Fruit fly (Drosophila melanogaster): ENCODE data around the gene Phf5a.

Gene Phf5a

dm6 chr2L:6455955-6456599, 34.6 kb downstream of the Phf5a start, which contains the start of gene frj (continued):
- peak; percentile 79 for TF ChIP-seq Hsf (GFP tag; optimal IDR thresholded peaks at IDR 0.05)
- TF ChIP-seq CG14965 (GFP tag; optimal IDR thresholded peaks at IDR 0.05; ENCODE audit: borderline replicate concordance), result no peak
- peak; percentile 30; the same call in 1 of the 3 replicates for TF ChIP-seq croc (GFP tag; conservative IDR thresholded peaks at IDR 0.05)
- no peak for TF ChIP-seq CkIIα-i1 (GFP tag; IDR thresholded peaks at IDR 0.05)
- peak; percentile 59; the same call in 2 of the 3 replicates for TF ChIP-seq Dbx (GFP tag; IDR thresholded peaks at IDR 0.05)
- TF ChIP-seq CG12155 (GFP tag; optimal IDR thresholded peaks at IDR 0.05), result peak; percentile 45
- TF ChIP-seq NfI (GFP tag; optimal IDR thresholded peaks at IDR 0.05), result peak; percentile 48
- no peak for TF ChIP-seq CG3407 (GFP tag; optimal IDR thresholded peaks at IDR 0.05)
- TF ChIP-seq CG15073 (GFP tag; optimal IDR thresholded peaks at IDR 0.05), result no peak
- TF ChIP-seq CG6683 (GFP tag; optimal IDR thresholded peaks at IDR 0.05), result no peak
- peak; percentile 64 for TF ChIP-seq CG9215 (GFP tag; IDR thresholded peaks at IDR 0.05)
- TF ChIP-seq CG4820 (GFP tag; optimal IDR thresholded peaks at IDR 0.05), result peak; percentile 49
- TF ChIP-seq Atf-2 (GFP tag; optimal IDR thresholded peaks at IDR 0.05), result peak; percentile 45
- peak; percentile 61 for TF ChIP-seq NFAT (GFP tag; IDR thresholded peaks at IDR 0.05)
- peak; percentile 10 for TF ChIP-seq exex (tag; optimal IDR thresholded peaks at IDR 0.05)
- no peak for TF ChIP-seq CG7372 (GFP tag; IDR thresholded peaks at IDR 0.05)
- TF ChIP-seq dpn (GFP tag; optimal IDR thresholded peaks at IDR 0.05), result peak; percentile 76 to 79
- TF ChIP-seq Vsx1 (GFP tag; optimal IDR thresholded peaks at IDR 0.05), result peak; percentile 43
- TF ChIP-seq CG11695 (GFP tag; IDR thresholded peaks at IDR 0.05), result 0 out of 3 replicates have a peak, but pooled peaks have one; percentile 30
- TF ChIP-seq CG7987 (GFP tag; optimal IDR thresholded peaks at IDR 0.05), result no peak
- peak; percentile 78 for TF ChIP-seq trem (tag; optimal IDR thresholded peaks at IDR 0.05)
- no peak for TF ChIP-seq Doc2 (GFP tag; IDR thresholded peaks at IDR 0.05)
- TF ChIP-seq CG3838 (GFP tag; optimal IDR thresholded peaks at IDR 0.05), result peak; percentile 54
- peak; percentile 55 for TF ChIP-seq chn (GFP tag; optimal IDR thresholded peaks at IDR 0.05)
- TF ChIP-seq Fer3 (tag; optimal IDR thresholded peaks at IDR 0.05), result peak; percentile 41
- TF ChIP-seq Deaf1 (tag; optimal IDR thresholded peaks at IDR 0.05), result peak; percentile 19
- no peak for TF ChIP-seq wor (GFP tag; IDR thresholded peaks at IDR 0.05)
- TF ChIP-seq CG13287 (GFP tag; IDR thresholded peaks at IDR 0.05; ENCODE audit: partially characterized antibody), result peak; percentile 67
- no peak for TF ChIP-seq danr (GFP tag; IDR thresholded peaks at IDR 0.05)
- peak; percentile 57 for TF ChIP-seq sug (tag; optimal IDR thresholded peaks at IDR 0.05)
- TF ChIP-seq Abd-B (GFP tag; optimal IDR thresholded peaks at IDR 0.05), result peak; percentile 80
- TF ChIP-seq CG6689 (GFP tag; IDR thresholded peaks at IDR 0.05), result peak; percentile 51
- no peak for TF ChIP-seq fru (optimal IDR thresholded peaks at IDR 0.05)
- TF ChIP-seq CG4424 (GFP tag; optimal IDR thresholded peaks at IDR 0.05), result peak; percentile 66
- no peak; the same call in none of the 2 replicates for TF ChIP-seq crol (GFP tag; IDR thresholded peaks at IDR 0.05)
- no peak for TF ChIP-seq CG6854 (GFP tag; optimal IDR thresholded peaks at IDR 0.05)
- peak; percentile 79 for TF ChIP-seq maf-S (GFP tag; optimal IDR thresholded peaks at IDR 0.05)
- no peak for TF ChIP-seq zf30C (GFP tag; optimal IDR thresholded peaks at IDR 0.05)
- TF ChIP-seq ash1 (GFP tag; optimal IDR thresholded peaks at IDR 0.05), result no peak
- peak; percentile 69 for TF ChIP-seq shn (GFP tag; optimal IDR thresholded peaks at IDR 0.05)
- peak; percentile 66 for TF ChIP-seq CG4282 (GFP tag; optimal IDR thresholded peaks at IDR 0.05)
- TF ChIP-seq CG3726 (GFP tag; IDR thresholded peaks at IDR 0.05), result 0 out of 3 replicates have a peak, but pooled peaks have one; percentile 61
- TF ChIP-seq NK7.1 (GFP tag; optimal IDR thresholded peaks at IDR 0.05), result no peak
- TF ChIP-seq sob (GFP tag; IDR thresholded peaks at IDR 0.05), result peak; percentile 70
- TF ChIP-seq sim (GFP tag; IDR thresholded peaks at IDR 0.05), result no peak
- peak; percentile 81 for TF ChIP-seq CG9876 (GFP tag; optimal IDR thresholded peaks at IDR 0.05)
- peak; percentile 9 for TF ChIP-seq CG11723 (GFP tag; optimal IDR thresholded peaks at IDR 0.05)
- TF ChIP-seq CG9817 (tag; optimal IDR thresholded peaks at IDR 0.05), result peak; percentile 62
- TF ChIP-seq CG16863 (GFP tag; optimal IDR thresholded peaks at IDR 0.05), result peak; percentile 57
- TF ChIP-seq dmrt99B (tag; optimal IDR thresholded peaks at IDR 0.05), result peak; percentile 53
- peak; percentile 55 for TF ChIP-seq Blimp-1 (GFP tag; optimal IDR thresholded peaks at IDR 0.05)
